Worm (Caenorhabditis elegans): ENCODE results near the gene unc-7.

ce11 chrX:15168424-15168823 is 20.9 kb upstream of the unc-7 start, which contains the start of gene ocr-3:
- TF ChIP-seq fos-1 (tag; optimal IDR thresholded peaks at IDR 0.05) (no peak), ama-1 (optimal IDR thresholded peaks at IDR 0.05) (no peak), zag-1 (tag; optimal IDR thresholded peaks at IDR 0.05) (no peak), unc-39 (tag; optimal IDR thresholded peaks at IDR 0.05) (no peak), nhr-21 (tag; optimal IDR thresholded peaks at IDR 0.05) (no peak), nhr-25 (tag; optimal IDR thresholded peaks at IDR 0.05) (no peak), ztf-11 (tag; optimal IDR thresholded peaks at IDR 0.05) (no peak), elt-3 (tag; optimal IDR thresholded peaks at IDR 0.05) (no peak), dmd-4 (tag; optimal IDR thresholded peaks at IDR 0.05) (no peak), elt-1 (tag; optimal IDR thresholded peaks at IDR 0.05) (no peak), nhr-23 (tag; optimal IDR thresholded peaks at IDR 0.05) (no peak), unc-55 (GFP tag; optimal IDR thresholded peaks at IDR 0.05) (no peak), mdl-1 (tag; optimal IDR thresholded peaks at IDR 0.05) (no peak), aly-2 (tag; optimal IDR thresholded peaks at IDR 0.05) (no peak)
